Fruit fly (Drosophila melanogaster) whole organism, embryonic: ENCODE results near the gene Hs6st.

ENCODE experiments used
- Ada2b ChIP-seq: fragments of 200-800 bp; sonication (Bioruptor generic); IDR thresholded peaks from 2 replicates; pipeline ENCODE4 v1.3.6; 2022; ENCODE audit warnings: missing biosample characterization, missing genetic modification characterization
- BtbVII ChIP-seq: fragments of 200-800 bp; sonication (Bioruptor generic); optimal IDR thresholded peaks from 3 replicates; lab custom pipeline; 2017; ENCODE audit warnings: missing biosample characterization, mild to moderate bottlenecking, missing genetic modification characterization
- CG12299 ChIP-seq: fragments of 200-800 bp; sonication (Bioruptor generic); optimal IDR thresholded peaks from 2 replicates; lab custom pipeline; 2018; ENCODE audit warnings: missing biosample characterization, mild to moderate bottlenecking, missing genetic modification characterization
- CG15011 ChIP-seq: fragments of 200-800 bp; sonication (Bioruptor generic); optimal IDR thresholded peaks from 3 replicates; lab custom pipeline; 2018; ENCODE audit warnings: missing biosample characterization, mild to moderate bottlenecking, missing genetic modification characterization
- CG15696 ChIP-seq: fragments of 200-800 bp; sonication (Bioruptor generic); optimal IDR thresholded peaks from 2 replicates; lab custom pipeline; 2019; ENCODE audit warnings: missing biosample characterization, mild to moderate bottlenecking, missing genetic modification characterization, moderate library complexity
- CG2116 ChIP-seq: fragments of 200-800 bp; sonication (Bioruptor generic); optimal IDR thresholded peaks from 3 replicates; lab custom pipeline; 2018; ENCODE audit warnings: missing biosample characterization, mild to moderate bottlenecking, missing genetic modification characterization
- CG3838 ChIP-seq: fragments of 200-800 bp; sonication (Bioruptor generic); optimal IDR thresholded peaks from 3 replicates; lab custom pipeline; 2016; ENCODE audit warnings: missing biosample characterization, missing genetic modification characterization
- CG4707 ChIP-seq: fragments of 200-800 bp; sonication (Bioruptor generic); optimal IDR thresholded peaks from 2 replicates; lab custom pipeline; 2018; ENCODE audit warnings: missing biosample characterization, mild to moderate bottlenecking, missing genetic modification characterization, moderate library complexity
- CG5245 ChIP-seq: fragments of 200-800 bp; sonication (Bioruptor generic); optimal IDR thresholded peaks from 3 replicates; lab custom pipeline; 2016; ENCODE audit warnings: missing biosample characterization, missing genetic modification characterization
- CG7928 ChIP-seq: fragments of 200-800 bp; sonication (Bioruptor generic); optimal IDR thresholded peaks from 2 replicates; lab custom pipeline; 2017; ENCODE audit warnings: missing biosample characterization, mild to moderate bottlenecking, missing genetic modification characterization
- CG9215 ChIP-seq: fragments of 200-800 bp; sonication (Bioruptor generic); IDR thresholded peaks from 2 replicates; pipeline ENCODE4 v1.3.6; 2022; ENCODE audit warnings: missing biosample characterization, missing genetic modification characterization
- CG9609 ChIP-seq: fragments of 200-800 bp; sonication (Bioruptor generic); optimal IDR thresholded peaks from 3 replicates; lab custom pipeline; 2016; ENCODE audit warnings: missing biosample characterization, missing genetic modification characterization
- CG9876 ChIP-seq: fragments of 200-800 bp; sonication (Bioruptor generic); optimal IDR thresholded peaks from 2 replicates; lab custom pipeline; 2016; ENCODE audit warnings: missing biosample characterization, missing genetic modification characterization
- Ets65A ChIP-seq: fragments of 200-800 bp; sonication (Bioruptor generic); peaks from one replicate; lab custom pipeline; 2016; ENCODE audit warnings: missing biosample characterization, missing genetic modification characterization
- Fer2 ChIP-seq: fragments of 200-800 bp; sonication (Bioruptor generic); optimal IDR thresholded peaks from 2 replicates; lab custom pipeline; 2018; ENCODE audit warnings: missing biosample characterization, mild to moderate bottlenecking, missing genetic modification characterization, moderate library complexity
- Hey ChIP-seq: fragments of 200-800 bp; sonication (Bioruptor generic); optimal IDR thresholded peaks from 3 replicates; lab custom pipeline; 2018; ENCODE audit warnings: missing biosample characterization, mild to moderate bottlenecking, missing genetic modification characterization
- Mes4 ChIP-seq: fragments of 200-800 bp; sonication (Bioruptor generic); optimal IDR thresholded peaks from 2 replicates; lab custom pipeline; 2016; ENCODE audit warnings: missing biosample characterization, missing genetic modification characterization
- al ChIP-seq: fragments of 200-800 bp; sonication (Bioruptor generic); IDR thresholded peaks from 2 replicates; pipeline ENCODE4 v1.3.6; 2022; ENCODE audit warnings: missing biosample characterization, missing genetic modification characterization
- cato ChIP-seq: fragments of 200-800 bp; sonication (Bioruptor generic); optimal IDR thresholded peaks from 2 replicates; lab custom pipeline; 2016; ENCODE audit warnings: missing biosample characterization, missing genetic modification characterization, borderline replicate concordance
- dimm ChIP-seq: fragments of 200-800 bp; sonication (Bioruptor generic); IDR thresholded peaks from 2 replicates; pipeline ENCODE4 v1.3.6; 2022; ENCODE audit warnings: missing biosample characterization, missing genetic modification characterization
- exex ChIP-seq: fragments of 200-800 bp; sonication (Bioruptor generic); optimal IDR thresholded peaks from 4 replicates; lab custom pipeline; 2018; ENCODE audit warnings: missing biosample characterization, mild to moderate bottlenecking, missing genetic modification characterization, moderate library complexity
- fd102C ChIP-seq: fragments of 200-800 bp; sonication (Bioruptor generic); optimal IDR thresholded peaks from 2 replicates; lab custom pipeline; 2018; ENCODE audit warnings: missing biosample characterization, mild to moderate bottlenecking, missing genetic modification characterization, moderate library complexity
- lab ChIP-seq: fragments of 200-800 bp; sonication (Bioruptor generic); optimal IDR thresholded peaks from 3 replicates; lab custom pipeline; 2017; ENCODE audit warnings: missing biosample characterization, missing genetic modification characterization, mild to moderate bottlenecking, moderate library complexity, missing genetic modification reagents
- onecut ChIP-seq: fragments of 200-800 bp; sonication (Bioruptor generic); IDR thresholded peaks from 2 replicates; pipeline ENCODE4 v1.3.6; 2022; ENCODE audit warnings: missing biosample characterization, missing genetic modification characterization
- prd ChIP-seq, 3 experiments: fragments of >200 bp in 2 of 3; fragments of 200-800 bp in 1 of 3; sonication (Bioruptor generic) in 1 of 3; optimal IDR thresholded peaks in 2 of 3; IDR thresholded peaks in 1 of 3; 2 replicates in 2 of 3; 3 replicates in 1 of 3; pipeline versions ENCODE4 v1.3.6 to Lab custom; 2017 to 2022; ENCODE audit warnings: missing biosample characterization in 1 of 3, missing genetic modification characterization in 1 of 3
- pros ChIP-seq: fragments of 200-800 bp; sonication (Bioruptor generic); optimal IDR thresholded peaks from 3 replicates; lab custom pipeline; 2019; ENCODE audit warnings: missing biosample characterization, mild to moderate bottlenecking, missing genetic modification characterization, moderate library complexity
- pzg ChIP-seq: fragments of 200-800 bp; sonication (Bioruptor generic); optimal IDR thresholded peaks from 3 replicates; lab custom pipeline; 2018; ENCODE audit warnings: missing biosample characterization, mild to moderate bottlenecking, missing genetic modification characterization, moderate library complexity
- shn ChIP-seq: fragments of 200-800 bp; sonication (Bioruptor generic); optimal IDR thresholded peaks from 3 replicates; lab custom pipeline; 2016; ENCODE audit warnings: missing biosample characterization, missing genetic modification characterization
- sna ChIP-seq: fragments of 200-800 bp; sonication (Bioruptor generic); IDR thresholded peaks from 2 replicates; pipeline ENCODE4 v1.3.6; 2022; ENCODE audit warnings: missing biosample characterization, missing genetic modification characterization; ENCODE audit not compliant: partially characterized antibody
- tll ChIP-seq, 2 experiments: fragments of 200-800 bp in 1 of 2; fragments of >200 bp in 1 of 2; sonication (Bioruptor generic) in 1 of 2; optimal IDR thresholded peaks; 2 replicates each; lab custom pipeline; 2017 to 2019; ENCODE audit warnings: missing biosample characterization in 2 of 2, missing genetic modification characterization in 2 of 2, mild to moderate bottlenecking in 1 of 2, moderate library complexity in 1 of 2
- trh ChIP-seq: fragments of 200-800 bp; sonication (Bioruptor generic); optimal IDR thresholded peaks from 2 replicates; lab custom pipeline; 2016; ENCODE audit warnings: missing biosample characterization, missing genetic modification characterization
- z ChIP-seq: fragments of 200-800 bp; sonication (Bioruptor generic); IDR thresholded peaks from 3 replicates; pipeline ENCODE4 v1.3.6; 2022; ENCODE audit warnings: missing biosample characterization, missing genetic modification characterization
- zen ChIP-seq: fragments of 200-800 bp; sonication (Bioruptor generic); optimal IDR thresholded peaks from 3 replicates; lab custom pipeline; 2018; ENCODE audit warnings: missing biosample characterization, mild to moderate bottlenecking, missing genetic modification characterization, moderate library complexity

Gene Hs6st

DNA sequence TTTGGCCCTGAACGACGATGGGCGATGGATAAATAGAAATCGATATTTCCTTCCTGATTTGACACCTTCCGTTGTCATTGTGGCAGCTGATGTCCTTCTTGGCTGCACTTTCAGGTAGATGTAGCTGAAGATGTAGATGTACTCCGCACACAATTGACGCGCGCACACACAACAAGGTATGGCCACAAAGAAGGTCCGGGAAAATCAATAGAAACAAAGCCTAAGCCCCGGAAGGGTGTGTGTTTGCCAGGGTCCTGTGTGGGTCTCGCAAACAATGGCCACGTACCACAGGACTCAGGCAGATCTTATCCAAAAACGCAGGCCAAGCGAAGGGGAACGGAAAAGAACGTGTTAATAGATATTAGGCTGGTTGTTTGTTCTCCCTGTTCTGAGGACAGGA is 12.9 kb downstream of the Hs6st start (continued):
- TF ChIP-seq fd102C (GFP tag; lab: Kevin White, UChicago) (peak; percentile 19), zen (tag; lab: Kevin White, UChicago) (peak; percentile 59), trh (GFP tag; lab: Kevin White, UChicago) (no peak), onecut (peak; percentile 84), tll (GFP tag; optimal IDR thresholded peaks at IDR 0.05; lab: Kevin White, UChicago) (peak in 1 of 2 experiments; percentile 87), prd (optimal IDR thresholded peaks at IDR 0.05; lab: Kevin White, UChicago) (no peak), prd (GFP tag; IDR thresholded peaks at IDR 0.05; lab: Robert Waterston, UW) (peak; percentile 35; the same call in 2 of the 3 replicates)

DNA sequence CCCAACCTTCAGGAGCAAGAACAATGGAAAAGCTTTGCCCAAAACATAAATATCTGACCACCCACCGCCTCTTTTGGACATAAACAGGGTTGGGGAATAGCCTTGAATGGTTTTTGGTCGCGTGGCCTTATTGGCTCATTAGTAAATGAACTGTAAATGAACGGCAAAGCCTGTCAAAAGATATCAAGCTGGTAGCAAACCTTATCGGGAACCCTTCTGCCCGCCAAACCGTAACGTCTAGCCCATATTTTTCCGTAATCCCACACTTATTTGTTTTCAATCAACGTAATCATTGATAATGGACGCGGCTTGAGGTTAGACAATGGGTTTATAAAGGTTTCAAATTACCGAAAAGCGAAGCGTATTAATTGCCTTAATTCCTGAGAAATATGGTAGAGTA is 22.9 kb downstream of the Hs6st start:
- TF ChIP-seq exex (tag; lab: Kevin White, UChicago), result peak; percentile 12
- no peak for TF ChIP-seq CG5245 (GFP tag; lab: Kevin White, UChicago)
- TF ChIP-seq lab, result peak; percentile 51
- no peak for TF ChIP-seq CG7928 (GFP tag; lab: Kevin White, UChicago)
- peak; percentile 45 for TF ChIP-seq Hey (tag; lab: Kevin White, UChicago)
- TF ChIP-seq z (GFP tag; lab: Robert Waterston, UW), result no peak
- TF ChIP-seq Mes4 (GFP tag; lab: Kevin White, UChicago), result no peak
- no peak for TF ChIP-seq pros (GFP tag; lab: Kevin White, UChicago)
- TF ChIP-seq al, result no peak
- TF ChIP-seq Ets65A (GFP tag; lab: Kevin White, UChicago), result peak; percentile 75
- TF ChIP-seq, all 482 proteins: peak for 4

DNA sequence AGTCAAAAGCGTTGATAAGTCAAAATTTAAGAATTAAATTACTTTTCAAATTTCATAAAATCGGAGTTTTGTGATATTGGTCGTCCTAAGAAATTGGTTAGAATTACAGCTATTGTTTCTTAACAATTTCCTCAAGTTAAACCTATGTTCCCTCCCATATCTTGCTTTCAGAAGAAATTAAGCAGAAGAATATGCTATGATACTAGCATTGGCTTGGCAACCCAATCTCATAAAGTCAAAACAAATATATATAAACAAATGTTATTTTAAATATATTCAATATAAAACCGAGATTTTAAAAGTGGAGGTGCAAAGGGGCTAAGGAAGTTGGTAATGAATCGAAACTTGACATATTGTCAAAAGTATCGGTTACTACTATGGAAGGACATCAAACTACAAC is 35.7 kb downstream of the Hs6st start, which contains the start of gene CG31213:
TSS of gene CG31213 (plus strand) at position 301 of the 400 bp plus-strand sequence.
- TF ChIP-seq CG15696 (tag; lab: Kevin White, UChicago) (no peak), CG4707 (GFP tag; lab: Kevin White, UChicago) (no peak), pzg (no peak), CG9215 (GFP tag; lab: Robert Waterston, UW) (no peak), z (GFP tag; lab: Robert Waterston, UW) (no peak), CG3838 (GFP tag; lab: Kevin White, UChicago) (no peak), Ada2b (GFP tag; lab: Robert Waterston, UW) (no peak), shn (GFP tag; lab: Kevin White, UChicago) (no peak), CG9876 (GFP tag; lab: Kevin White, UChicago) (no peak)

DNA sequence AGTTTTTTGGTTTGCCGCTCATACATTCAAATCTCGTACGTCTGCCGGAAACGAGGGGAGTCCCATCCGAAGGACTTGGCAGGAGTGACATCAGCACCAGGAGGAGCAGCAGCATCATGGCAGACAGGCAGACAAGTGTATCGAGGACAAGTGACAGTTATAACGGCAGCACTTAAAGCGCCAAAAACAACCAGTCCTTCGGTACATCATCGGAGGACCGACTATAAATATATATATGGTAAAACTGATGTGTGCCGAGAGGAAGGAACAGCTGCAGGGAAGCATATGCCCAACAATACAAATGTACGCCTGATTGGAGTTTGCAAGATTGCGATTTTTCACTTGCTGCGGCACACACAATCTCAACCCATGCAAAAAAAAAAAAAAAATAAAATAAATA is 39.6 kb downstream of the Hs6st start:
- peak; percentile 91 for TF ChIP-seq Ets65A (GFP tag; lab: Kevin White, UChicago)
- no peak for TF ChIP-seq dimm

DNA sequence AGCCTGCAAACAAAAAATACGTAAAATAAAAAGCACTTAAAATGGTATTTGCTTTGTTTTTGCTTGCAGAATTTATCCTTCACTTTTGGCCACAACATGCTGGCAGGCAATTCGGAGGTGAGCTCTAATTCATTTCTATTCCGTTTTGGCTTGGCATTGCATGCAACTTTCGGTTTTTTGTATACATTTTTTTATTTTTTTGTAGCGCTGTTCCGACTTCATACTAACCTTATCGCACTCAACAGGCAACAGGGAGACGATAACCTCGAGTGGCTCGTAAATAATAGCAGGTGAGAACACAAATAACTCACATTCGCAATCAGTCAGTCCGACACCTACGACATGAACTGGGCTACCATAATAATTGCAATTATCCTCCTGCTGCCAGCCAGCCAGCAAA is 60.2 kb downstream of the Hs6st start, which contains the start of gene CG4783:
TSS of gene CG4783 (plus strand) at position 301 of the 400 bp plus-strand sequence.
- TF ChIP-seq CG12299 (tag; lab: Kevin White, UChicago) (no peak), sna (GFP tag; lab: Robert Waterston, UW) (no peak), CG9609 (no peak), Fer2 (tag; lab: Kevin White, UChicago) (no peak), BtbVII (no peak), cato (GFP tag; lab: Kevin White, UChicago) (no peak), CG15011 (GFP tag; lab: Kevin White, UChicago) (no peak), CG2116 (GFP tag; lab: Kevin White, UChicago) (no peak)
